Fruit fly (Drosophila melanogaster) whole organism, embryonic: ENCODE measurements around the gene CG31259.

Source experiments
- Abd-B ChIP-seq: fragments of 200-800 bp; sonication (Bioruptor generic); optimal IDR thresholded peaks from 2 replicates; lab custom pipeline; 2018; ENCODE audit warnings: missing biosample characterization, mild to moderate bottlenecking, missing genetic modification characterization, moderate library complexity
- Asciz ChIP-seq: fragments of 200-800 bp; sonication (Bioruptor generic); optimal IDR thresholded peaks from 2 replicates; lab custom pipeline; 2017; ENCODE audit warnings: missing biosample characterization, mild to moderate bottlenecking, missing genetic modification characterization, missing genetic modification reagents
- Atf-2 ChIP-seq: fragments of 200-800 bp; sonication (Bioruptor generic); optimal IDR thresholded peaks from 2 replicates; lab custom pipeline; 2016; ENCODE audit warnings: missing biosample characterization, missing genetic modification characterization
- B-H1 ChIP-seq: fragments of 200-800 bp; sonication (Bioruptor generic); IDR thresholded peaks from 3 replicates; pipeline ENCODE4 v1.3.6; 2022; ENCODE audit warnings: missing biosample characterization, missing genetic modification characterization
- Blimp-1 ChIP-seq: fragments of 200-800 bp; sonication (Bioruptor generic); optimal IDR thresholded peaks from 3 replicates; lab custom pipeline; 2018; ENCODE audit warnings: missing biosample characterization, missing genetic modification characterization, mild to moderate bottlenecking, moderate library complexity, missing genetic modification reagents
- C15 ChIP-seq: fragments of 200-800 bp; sonication (Bioruptor generic); IDR thresholded peaks from 3 replicates; pipeline ENCODE4 v1.3.6; 2022; ENCODE audit warnings: missing biosample characterization, missing genetic modification characterization
- CG10979 ChIP-seq: fragments of 200-800 bp; sonication (Bioruptor generic); optimal IDR thresholded peaks from 2 replicates; lab custom pipeline; 2018; ENCODE audit warnings: missing biosample characterization, mild to moderate bottlenecking, missing genetic modification characterization, moderate library complexity
- CG11456 ChIP-seq: fragments of 200-800 bp; sonication (Bioruptor generic); IDR thresholded peaks from 3 replicates; pipeline ENCODE4 v1.3.6; 2022; ENCODE audit warnings: missing biosample characterization, missing genetic modification characterization
- CG1233 ChIP-seq: fragments of 200-800 bp; sonication (Bioruptor generic); optimal IDR thresholded peaks from 4 replicates; lab custom pipeline; 2018; ENCODE audit warnings: missing biosample characterization, mild to moderate bottlenecking, missing genetic modification characterization
- CG17359 ChIP-seq: fragments of 200-800 bp; sonication (Bioruptor generic); optimal IDR thresholded peaks from 3 replicates; lab custom pipeline; 2018; ENCODE audit warnings: missing biosample characterization, mild to moderate bottlenecking, missing genetic modification characterization, moderate library complexity
- CG17912 ChIP-seq: fragments of 200-800 bp; sonication (Bioruptor generic); optimal IDR thresholded peaks from 2 replicates; lab custom pipeline; 2018; ENCODE audit warnings: missing biosample characterization, mild to moderate bottlenecking, missing genetic modification characterization
- CG2199 ChIP-seq: fragments of 200-800 bp; sonication (Bioruptor generic); IDR thresholded peaks from 3 replicates; pipeline ENCODE4 v1.3.6; 2022; ENCODE audit warnings: missing biosample characterization, missing genetic modification characterization
- CG2678 ChIP-seq: fragments of 200-800 bp; sonication (Bioruptor generic); optimal IDR thresholded peaks from 3 replicates; lab custom pipeline; 2019; ENCODE audit warnings: missing biosample characterization, mild to moderate bottlenecking, missing genetic modification characterization, moderate library complexity
- CG3407 ChIP-seq: fragments of 200-800 bp; sonication (Bioruptor generic); optimal IDR thresholded peaks from 2 replicates; lab custom pipeline; 2018; ENCODE audit warnings: missing biosample characterization, mild to moderate bottlenecking, missing genetic modification characterization
- CG34376 ChIP-seq: fragments of 200-800 bp; sonication (Bioruptor generic); optimal IDR thresholded peaks from 2 replicates; lab custom pipeline; 2018; ENCODE audit warnings: missing biosample characterization, mild to moderate bottlenecking, missing genetic modification characterization
- CG34422 ChIP-seq: fragments of 200-800 bp; sonication (Bioruptor generic); IDR thresholded peaks from 3 replicates; pipeline ENCODE4 v1.3.6; 2022; ENCODE audit warnings: missing biosample characterization, missing genetic modification characterization
- CG8924 ChIP-seq: fragments of 200-800 bp; optimal IDR thresholded peaks from 3 replicates; lab custom pipeline; 2019; ENCODE audit warnings: missing biosample characterization, mild to moderate bottlenecking, missing genetic modification characterization, moderate library complexity
- CG9437 ChIP-seq: fragments of 200-800 bp; sonication (Bioruptor generic); optimal IDR thresholded peaks from 2 replicates; lab custom pipeline; 2018; ENCODE audit warnings: missing biosample characterization, mild to moderate bottlenecking, missing genetic modification characterization
- CG9817 ChIP-seq: fragments of 200-800 bp; sonication (Bioruptor generic); optimal IDR thresholded peaks from 2 replicates; lab custom pipeline; 2018; ENCODE audit warnings: missing biosample characterization, mild to moderate bottlenecking, missing genetic modification characterization, moderate library complexity
- CHES-1-like ChIP-seq: fragments of 200-800 bp; sonication (Bioruptor generic); optimal IDR thresholded peaks from 2 replicates; lab custom pipeline; 2016; ENCODE audit warnings: missing biosample characterization, missing genetic modification characterization
- Dip3 ChIP-seq: fragments of 200-800 bp; sonication (Bioruptor generic); optimal IDR thresholded peaks from 3 replicates; lab custom pipeline; 2016; ENCODE audit warnings: missing biosample characterization, missing genetic modification characterization
- Dref ChIP-seq: fragments of 200-800 bp; sonication (Bioruptor generic); IDR thresholded peaks from 2 replicates; pipeline ENCODE4 v1.3.6; 2022; ENCODE audit warnings: missing biosample characterization, missing genetic modification characterization
- ERR ChIP-seq: fragments of 200-800 bp; sonication (Bioruptor generic); optimal IDR thresholded peaks from 2 replicates; lab custom pipeline; 2016; ENCODE audit warnings: missing biosample characterization, missing genetic modification characterization
- Fer2 ChIP-seq: fragments of 200-800 bp; sonication (Bioruptor generic); optimal IDR thresholded peaks from 2 replicates; lab custom pipeline; 2018; ENCODE audit warnings: missing biosample characterization, mild to moderate bottlenecking, missing genetic modification characterization, moderate library complexity
- HHEX ChIP-seq: fragments of 200-800 bp; sonication (Bioruptor generic); optimal IDR thresholded peaks from 3 replicates; lab custom pipeline; 2017; ENCODE audit warnings: missing biosample characterization, mild to moderate bottlenecking, missing genetic modification characterization, missing genetic modification reagents
- Hey ChIP-seq: fragments of 200-800 bp; sonication (Bioruptor generic); optimal IDR thresholded peaks from 3 replicates; lab custom pipeline; 2018; ENCODE audit warnings: missing biosample characterization, mild to moderate bottlenecking, missing genetic modification characterization
- Hr39 ChIP-seq: fragments of >200 bp; optimal IDR thresholded peaks from 2 replicates; lab custom pipeline; 2017
- Jarid2 ChIP-seq: fragments of 200-800 bp; sonication (Bioruptor generic); optimal IDR thresholded peaks from 3 replicates; lab custom pipeline; 2017; ENCODE audit warnings: mild to moderate bottlenecking, missing biosample characterization, missing genetic modification reagents, missing genetic modification characterization
- Mad ChIP-seq: fragments of 200-800 bp; sonication (Bioruptor generic); optimal IDR thresholded peaks from 2 replicates; lab custom pipeline; 2016; ENCODE audit warnings: missing biosample characterization, missing genetic modification characterization
- Neu2 ChIP-seq: fragments of 200-800 bp; sonication (Bioruptor generic); optimal IDR thresholded peaks from 3 replicates; lab custom pipeline; 2016; ENCODE audit warnings: missing biosample characterization, missing genetic modification characterization, borderline replicate concordance
- Nf-YA ChIP-seq: fragments of 200-800 bp; sonication (Bioruptor generic); IDR thresholded peaks from 2 replicates; pipeline ENCODE4 v1.3.6; 2022; ENCODE audit warnings: missing biosample characterization, missing genetic modification characterization
- Scr ChIP-seq: fragments of 200-800 bp; sonication (Bioruptor generic); IDR thresholded peaks from 2 replicates; pipeline ENCODE4 v1.3.6; 2022; ENCODE audit warnings: missing biosample characterization, missing genetic modification characterization; ENCODE audit not compliant: partially characterized antibody
- Side ChIP-seq: fragments of 200-800 bp; sonication (Bioruptor generic); optimal IDR thresholded peaks from 2 replicates; lab custom pipeline; 2016; ENCODE audit warnings: missing biosample characterization, missing genetic modification characterization
- Sry-δ ChIP-seq: fragments of 200-800 bp; sonication (Bioruptor generic); optimal IDR thresholded peaks from 2 replicates; lab custom pipeline; 2016; ENCODE audit warnings: missing biosample characterization, missing genetic modification characterization
- Taf1 ChIP-seq: fragments of 200-800 bp; sonication (Bioruptor generic); IDR thresholded peaks from 2 replicates; pipeline ENCODE4 v1.3.6; 2022; ENCODE audit warnings: missing biosample characterization, missing genetic modification characterization
- al ChIP-seq: fragments of 200-800 bp; sonication (Bioruptor generic); IDR thresholded peaks from 2 replicates; pipeline ENCODE4 v1.3.6; 2022; ENCODE audit warnings: missing biosample characterization, missing genetic modification characterization
- bcd ChIP-seq: fragments of 200-800 bp; sonication (Bioruptor generic); optimal IDR thresholded peaks from 2 replicates; lab custom pipeline; 2017; ENCODE audit warnings: missing biosample characterization, mild to moderate bottlenecking, missing genetic modification characterization
- br ChIP-seq: fragments of >200 bp; optimal IDR thresholded peaks from 2 replicates; lab custom pipeline; 2017
- cato ChIP-seq: fragments of 200-800 bp; sonication (Bioruptor generic); optimal IDR thresholded peaks from 2 replicates; lab custom pipeline; 2016; ENCODE audit warnings: missing biosample characterization, missing genetic modification characterization, borderline replicate concordance
- crc ChIP-seq: fragments of 200-800 bp; sonication (Bioruptor generic); optimal IDR thresholded peaks from 2 replicates; lab custom pipeline; 2016; ENCODE audit warnings: missing biosample characterization, missing genetic modification characterization
- croc ChIP-seq: fragments of 200-800 bp; sonication (Bioruptor generic); conservative IDR thresholded peaks from 3 replicates; pipeline ENCODE4 v1.3.6; 2022; ENCODE audit warnings: missing biosample characterization, missing genetic modification characterization
- gfzf ChIP-seq: fragments of 200-800 bp; sonication (Bioruptor generic); optimal IDR thresholded peaks from 2 replicates; lab custom pipeline; 2016; ENCODE audit warnings: missing biosample characterization, mild to moderate bottlenecking, missing genetic modification characterization, moderate library complexity
- luna ChIP-seq: fragments of 200-800 bp; sonication (Bioruptor generic); optimal IDR thresholded peaks from 2 replicates; lab custom pipeline; 2016; ENCODE audit warnings: missing biosample characterization, missing genetic modification characterization
- pb ChIP-seq: fragments of 200-800 bp; sonication (Bioruptor generic); optimal IDR thresholded peaks from 3 replicates; lab custom pipeline; 2016; ENCODE audit warnings: missing biosample characterization, missing genetic modification characterization
- pho ChIP-seq: fragments of 200-800 bp; sonication (Bioruptor generic); optimal IDR thresholded peaks from 2 replicates; lab custom pipeline; 2016; ENCODE audit warnings: missing biosample characterization, missing genetic modification characterization
- slbo ChIP-seq: fragments of 200-800 bp; sonication (Bioruptor generic); IDR thresholded peaks from 2 replicates; pipeline ENCODE4 v1.3.6; 2022; ENCODE audit warnings: missing biosample characterization, missing genetic modification characterization
- slou ChIP-seq: fragments of 200-800 bp; sonication (Bioruptor generic); optimal IDR thresholded peaks from 3 replicates; lab custom pipeline; 2016; ENCODE audit warnings: missing biosample characterization, missing genetic modification characterization
- ssp ChIP-seq: fragments of 200-800 bp; sonication (Bioruptor generic); IDR thresholded peaks from 2 replicates; pipeline ENCODE4 v1.3.6; 2022; ENCODE audit warnings: missing biosample characterization, missing genetic modification characterization
- stc ChIP-seq: fragments of 200-800 bp; sonication (Bioruptor generic); IDR thresholded peaks from 2 replicates; pipeline ENCODE4 v1.3.6; 2022; ENCODE audit warnings: missing biosample characterization, missing genetic modification characterization
- toy ChIP-seq: fragments of 200-800 bp; sonication (Bioruptor generic); IDR thresholded peaks from 2 replicates; pipeline ENCODE4 v1.3.6; 2022; ENCODE audit warnings: missing biosample characterization, missing genetic modification characterization
- ttk ChIP-seq: fragments of 200-800 bp; sonication (Bioruptor generic); IDR thresholded peaks from 2 replicates; pipeline ENCODE4 v2.1.2; 2022; ENCODE audit warnings: missing biosample characterization, missing genetic modification characterization
- wek ChIP-seq: fragments of 200-800 bp; sonication (Bioruptor generic); optimal IDR thresholded peaks from 3 replicates; lab custom pipeline; 2018; ENCODE audit warnings: missing biosample characterization, mild to moderate bottlenecking, missing genetic modification characterization, moderate library complexity
- yki ChIP-seq: fragments of >200 bp; optimal IDR thresholded peaks from 3 replicates; lab custom pipeline; 2018

Gene CG31259

DNA sequence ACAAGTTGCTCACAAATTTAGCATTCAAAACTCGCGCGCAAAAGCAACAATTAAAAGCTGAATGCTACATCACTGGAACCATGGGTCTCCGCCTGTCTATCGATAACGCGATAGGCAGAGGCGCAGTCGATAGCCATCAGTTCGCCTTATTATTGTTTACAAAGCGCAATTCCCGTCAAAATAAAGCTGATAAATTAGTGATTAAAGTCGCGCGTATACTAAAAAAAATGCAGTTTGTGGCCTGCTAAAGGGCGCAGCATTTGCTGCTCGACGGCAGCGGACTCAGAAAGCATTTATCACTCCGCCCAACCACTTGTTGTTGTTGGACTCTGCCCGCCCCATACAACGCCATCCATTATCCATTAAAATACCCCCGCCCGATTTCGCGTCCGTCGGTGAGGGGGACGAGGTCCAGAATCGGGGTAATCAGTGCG, 6.0 kb upstream of the CG31259 start, which contains the start of gene CG11737 (continued):
- TF ChIP-seq yki (no peak), CG11456 (GFP tag; lab: Robert Waterston, UW) (no peak), Jarid2 (GFP tag; lab: Kevin White, UChicago) (peak; percentile 29), B-H1 (no peak), ERR (GFP tag; lab: Kevin White, UChicago) (no peak), CG2678 (no peak), stc (GFP tag; lab: Robert Waterston, UW) (no peak), CG34422 (GFP tag; lab: Robert Waterston, UW) (peak; percentile 56; the same call in 1 of the 3 replicates), Neu2 (no peak), CG8924 (tag; lab: Kevin White, UChicago) (no peak), CG34376 (no peak), cato (GFP tag; lab: Kevin White, UChicago) (no peak), Hr39 (lab: Kevin White, UChicago) (no peak), ttk (GFP tag; lab: Robert Waterston, UW) (no peak), Sry-δ (GFP tag; lab: Kevin White, UChicago) (peak; percentile 67), croc (GFP tag; lab: Robert Waterston, UW) (no peak), crc (no peak), bcd (GFP tag; lab: Kevin White, UChicago) (no peak), slbo (GFP tag; lab: Robert Waterston, UW) (no peak), Mad (GFP tag; lab: Kevin White, UChicago) (no peak), CG9437 (no peak), CG9817 (no peak), Blimp-1 (GFP tag; lab: Kevin White, UChicago) (no peak), Fer2 (tag; lab: Kevin White, UChicago) (no peak), Side (no peak), CHES-1-like (GFP tag; lab: Kevin White, UChicago) (no peak), CG1233 (no peak), HHEX (GFP tag; lab: Kevin White, UChicago) (no peak), br (lab: Kevin White, UChicago) (no peak), Hey (tag; lab: Kevin White, UChicago) (no peak), gfzf (no peak), CG17359 (no peak), Abd-B (GFP tag; lab: Kevin White, UChicago) (peak; percentile 57), Atf-2 (GFP tag; lab: Kevin White, UChicago) (no peak), CG17912 (GFP tag; lab: Kevin White, UChicago) (no peak), wek (GFP tag; lab: Kevin White, UChicago) (no peak), ssp (no peak), CG10979 (tag; lab: Kevin White, UChicago) (no peak), Dip3 (GFP tag; lab: Kevin White, UChicago) (no peak), slou (GFP tag; lab: Kevin White, UChicago) (no peak), pb (GFP tag; lab: Kevin White, UChicago) (no peak), Taf1 (GFP tag; lab: Robert Waterston, UW) (no peak), Asciz (GFP tag; lab: Kevin White, UChicago) (no peak), Scr (GFP tag; lab: Robert Waterston, UW) (peak; percentile 50; the same call in 1 of the 2 replicates), Dref (GFP tag; lab: Robert Waterston, UW) (peak; percentile 99), al (GFP tag; lab: Robert Waterston, UW) (no peak), toy (GFP tag; lab: Robert Waterston, UW) (no peak), C15 (GFP tag; lab: Robert Waterston, UW) (no peak), luna (GFP tag; lab: Kevin White, UChicago) (no peak), pho (no peak), CG2199 (GFP tag; lab: Robert Waterston, UW) (no peak), CG3407 (GFP tag; lab: Kevin White, UChicago) (no peak), Nf-YA (GFP tag; lab: Robert Waterston, UW) (no peak)
